Worm (Caenorhabditis elegans): ENCODE data around the gene F41B4.2.

DNA sequence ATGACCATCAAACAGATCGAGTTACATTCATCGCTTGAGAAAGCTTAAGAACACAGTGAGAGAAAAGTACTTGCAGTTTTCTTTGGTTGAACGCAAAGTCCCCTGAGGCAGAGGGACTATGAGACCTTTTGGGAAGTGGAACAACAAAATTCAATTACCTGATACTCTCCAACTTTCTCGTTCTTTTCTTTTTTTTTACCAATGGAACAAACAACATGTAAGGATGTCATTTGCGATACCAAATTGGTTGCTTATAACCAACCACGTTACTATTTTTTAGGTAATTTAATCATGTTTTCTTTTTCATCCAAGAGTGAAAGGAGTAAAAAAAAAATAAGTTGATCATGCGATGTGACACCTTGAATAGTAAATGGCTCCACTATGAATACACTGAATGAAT is 21.7 kb upstream of the F41B4.2 start:
- TF ChIP-seq blmp-1 (tag; optimal IDR thresholded peaks at IDR 0.05) (no peak), pag-3 (tag; optimal IDR thresholded peaks at IDR 0.05; ENCODE audit: borderline replicate concordance, insufficient read depth) (no peak), nhr-47 (tag; optimal IDR thresholded peaks at IDR 0.05) (no peak)

Measured in whole organism, L1 larva.